Worm (Caenorhabditis elegans): ENCODE data around the gene oac-48.

The oac-48 gene

DNA sequence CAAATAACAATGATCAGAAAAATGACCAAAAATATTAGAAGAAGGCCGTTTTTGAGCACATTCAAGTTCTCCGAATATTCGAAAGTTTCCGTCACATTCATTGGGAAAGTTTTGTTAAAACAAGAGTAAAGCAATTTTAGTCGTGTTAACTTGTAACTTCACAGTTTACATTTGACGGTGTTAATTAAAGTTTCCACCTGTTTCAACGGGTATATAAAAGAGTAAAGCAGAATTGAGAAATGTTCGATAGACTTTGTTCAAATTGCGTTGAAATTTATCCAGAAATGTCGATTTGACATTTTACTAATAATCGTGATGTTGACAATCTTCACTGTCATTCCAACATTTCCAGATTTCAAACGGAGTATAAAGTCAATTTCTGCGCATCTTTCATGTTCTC lies 27.8 kb upstream of the oac-48 start, which contains the start of gene srz-29:
srz-29 (minus strand) TSS at position 101 of the 400 bp plus-strand sequence.
- no peak for TF ChIP-seq ZK546.5 (tag; optimal IDR thresholded peaks at IDR 0.05)
- no peak for TF ChIP-seq alr-1 (tag; optimal IDR thresholded peaks at IDR 0.05)
- no peak for TF ChIP-seq elt-3 (tag; optimal IDR thresholded peaks at IDR 0.05)
- TF ChIP-seq blmp-1 (tag; optimal IDR thresholded peaks at IDR 0.05; ENCODE audit: insufficient read depth), result no peak
- TF ChIP-seq gmeb-1 (tag; optimal IDR thresholded peaks at IDR 0.05), result no peak
- TF ChIP-seq F13H6.1 (tag; optimal IDR thresholded peaks at IDR 0.05), result no peak
- TF ChIP-seq crh-2 (tag; optimal IDR thresholded peaks at IDR 0.05), result no peak
- TF ChIP-seq ztf-1 (GFP tag; conservative IDR thresholded peaks at IDR 0.05), result no peak
- TF ChIP-seq nhr-12 (tag; optimal IDR thresholded peaks at IDR 0.05), result no peak
- TF ChIP-seq ztf-4 (tag; optimal IDR thresholded peaks at IDR 0.05), result no peak
- no peak for TF ChIP-seq sma-9 (GFP tag; optimal IDR thresholded peaks at IDR 0.05)
- TF ChIP-seq sma-9 (tag; optimal IDR thresholded peaks at IDR 0.05), result no peak
- no peak for TF ChIP-seq mdl-1 (tag; optimal IDR thresholded peaks at IDR 0.05)
- no peak for TF ChIP-seq lin-39 (tag; optimal IDR thresholded peaks at IDR 0.05)
- no peak for TF ChIP-seq R02D3.7 (tag; optimal IDR thresholded peaks at IDR 0.05)

DNA sequence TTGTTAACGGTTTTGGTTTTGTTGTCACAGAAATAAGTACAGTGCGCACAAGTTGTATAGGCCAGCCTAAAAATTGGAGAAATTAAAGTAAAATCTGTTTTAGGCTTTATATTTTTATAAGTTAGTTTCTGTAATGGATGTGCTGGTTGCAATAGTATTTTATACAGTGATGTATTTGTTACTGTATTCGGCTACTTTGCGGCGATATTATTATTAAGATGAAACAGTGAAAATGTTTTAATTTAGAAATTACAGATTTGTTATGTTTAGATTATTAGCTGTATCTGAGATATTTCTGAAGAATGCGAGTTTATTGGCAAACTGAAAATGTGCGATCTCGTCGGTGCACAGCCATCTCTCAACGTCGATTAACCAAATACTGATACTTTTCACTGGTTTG lies 26.0 kb upstream of the oac-48 start, which contains the start of gene ule-4:
ule-4 (minus strand) TSS at position 101 of the 400 bp plus-strand sequence.
- TF ChIP-seq elt-3 (tag; optimal IDR thresholded peaks at IDR 0.05), result no peak
- no peak for TF ChIP-seq dmd-4 (tag; optimal IDR thresholded peaks at IDR 0.05)
- no peak for TF ChIP-seq alr-1 (tag; optimal IDR thresholded peaks at IDR 0.05)
- TF ChIP-seq gmeb-1 (tag; optimal IDR thresholded peaks at IDR 0.05), result no peak
- no peak for TF ChIP-seq sma-9 (GFP tag; optimal IDR thresholded peaks at IDR 0.05)
- TF ChIP-seq sma-9 (tag; optimal IDR thresholded peaks at IDR 0.05), result no peak

DNA sequence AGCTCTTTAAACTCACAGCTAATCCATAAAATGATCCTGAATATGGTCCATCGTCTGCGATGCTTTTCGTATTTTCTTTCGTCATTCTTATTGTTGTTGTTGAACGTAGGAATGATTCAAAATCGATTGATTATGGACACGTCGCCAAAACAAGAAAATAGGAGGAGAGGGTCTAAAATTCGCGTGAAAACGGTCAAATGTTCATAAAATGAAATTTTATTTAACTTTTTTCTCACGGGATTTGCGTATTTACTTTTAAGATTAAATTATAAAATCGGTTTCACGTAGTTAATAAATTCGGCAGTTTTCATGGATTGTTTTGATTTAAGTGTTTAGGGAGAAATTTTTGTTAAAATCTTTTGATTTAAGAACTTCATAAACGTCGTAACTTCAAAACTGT lies 24.5 kb upstream of the oac-48 start, which contains the start of gene C08F11.10:
C08F11.10 (minus strand) TSS at position 101 of the 400 bp plus-strand sequence.
- no peak for TF ChIP-seq elt-1 (tag; optimal IDR thresholded peaks at IDR 0.05)
- no peak for TF ChIP-seq fos-1 (tag; optimal IDR thresholded peaks at IDR 0.05)
- TF ChIP-seq lin-13 (GFP tag; optimal IDR thresholded peaks at IDR 0.05), result no peak
- TF ChIP-seq Y55F3AM.14 (GFP tag; optimal IDR thresholded peaks at IDR 0.05), result no peak
- TF ChIP-seq nhr-25 (tag; optimal IDR thresholded peaks at IDR 0.05), result no peak
- no peak for TF ChIP-seq nhr-11 (tag; optimal IDR thresholded peaks at IDR 0.05)
- TF ChIP-seq nhr-10 (tag; optimal IDR thresholded peaks at IDR 0.05), result no peak
- TF ChIP-seq ama-1 (optimal IDR thresholded peaks at IDR 0.05), result no peak
- no peak for TF ChIP-seq unc-39 (tag; optimal IDR thresholded peaks at IDR 0.05)
- no peak for TF ChIP-seq ZK546.5 (tag; optimal IDR thresholded peaks at IDR 0.05)
- TF ChIP-seq lin-11 (tag; optimal IDR thresholded peaks at IDR 0.05), result no peak
- TF ChIP-seq nhr-21 (tag; optimal IDR thresholded peaks at IDR 0.05), result no peak
- TF ChIP-seq unc-55 (GFP tag; optimal IDR thresholded peaks at IDR 0.05), result no peak
- TF ChIP-seq nhr-77 (tag; optimal IDR thresholded peaks at IDR 0.05), result no peak
- no peak for TF ChIP-seq dmd-4 (tag; optimal IDR thresholded peaks at IDR 0.05)

DNA sequence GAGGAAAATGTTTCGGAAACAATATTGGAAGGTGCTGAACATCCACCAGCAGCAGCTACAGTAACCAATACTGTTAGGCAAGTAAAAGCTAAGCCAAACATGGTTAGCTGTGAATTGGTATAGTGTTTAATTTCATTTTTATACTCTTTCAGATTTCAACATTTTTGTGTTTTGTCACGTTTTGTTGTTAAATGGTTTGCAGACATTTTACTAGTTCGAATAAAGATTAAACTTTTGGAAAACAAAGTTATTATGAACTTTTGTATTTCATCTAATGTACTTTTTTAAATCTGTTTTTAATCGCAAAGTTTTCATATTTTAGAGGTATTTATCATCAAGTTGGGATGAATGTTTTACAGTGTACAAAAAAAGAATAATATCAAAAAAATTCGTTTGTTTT lies 23.4 kb upstream of the oac-48 start, which contains the start of gene C08F11.17:
C08F11.17 (minus strand) TSS at position 101 of the 400 bp plus-strand sequence.
- TF ChIP-seq fos-1 (tag; optimal IDR thresholded peaks at IDR 0.05), result no peak
- TF ChIP-seq gmeb-1 (tag; optimal IDR thresholded peaks at IDR 0.05), result no peak
- TF ChIP-seq snpc-4 (tag; optimal IDR thresholded peaks at IDR 0.05), result no peak
- no peak for TF ChIP-seq lin-13 (GFP tag; optimal IDR thresholded peaks at IDR 0.05)
- TF ChIP-seq ztf-1 (GFP tag; conservative IDR thresholded peaks at IDR 0.05), result no peak
- no peak for TF ChIP-seq nhr-25 (tag; optimal IDR thresholded peaks at IDR 0.05)
- no peak for TF ChIP-seq sma-3 (GFP tag; optimal IDR thresholded peaks at IDR 0.05)
- TF ChIP-seq elt-3 (tag; optimal IDR thresholded peaks at IDR 0.05), result no peak
- TF ChIP-seq egl-27 (tag; optimal IDR thresholded peaks at IDR 0.05), result no peak
- no peak for TF ChIP-seq unc-62 (GFP tag; optimal IDR thresholded peaks at IDR 0.05)
- no peak for TF ChIP-seq skn-1 (tag; optimal IDR thresholded peaks at IDR 0.05)
- no peak for TF ChIP-seq peb-1 (tag; optimal IDR thresholded peaks at IDR 0.05)
- no peak for TF ChIP-seq Y55F3AM.14 (GFP tag; optimal IDR thresholded peaks at IDR 0.05)
- no peak for TF ChIP-seq zag-1 (tag; optimal IDR thresholded peaks at IDR 0.05)
- TF ChIP-seq ztf-11 (tag; optimal IDR thresholded peaks at IDR 0.05), result no peak
- TF ChIP-seq nhr-12 (tag; optimal IDR thresholded peaks at IDR 0.05), result no peak
- TF ChIP-seq mdl-1 (tag; optimal IDR thresholded peaks at IDR 0.05), result no peak
- TF ChIP-seq sma-9 (GFP tag; optimal IDR thresholded peaks at IDR 0.05), result no peak
- TF ChIP-seq sma-9 (tag; optimal IDR thresholded peaks at IDR 0.05), result no peak
- no peak for TF ChIP-seq nhr-129 (tag; optimal IDR thresholded peaks at IDR 0.05)
- no peak for TF ChIP-seq nhr-10 (tag; optimal IDR thresholded peaks at IDR 0.05)
